Worm (Caenorhabditis elegans): ENCODE data around the gene C30H6.8.

The C30H6.8 gene

ce11 chrIV:17346599-17347218 lies 35.4 kb upstream of the C30H6.8 start, which contains the start of the genes clec-197 and clec-198 (continued):
- TF ChIP-seq rec-8 (tag; optimal IDR thresholded peaks at IDR 0.05) (no peak), let-607 (tag; optimal IDR thresholded peaks at IDR 0.05) (no peak)

ce11 chrIV:17351586-17351985 lies 30.5 kb upstream of the C30H6.8 start, which contains the start of gene clec-199:
Gene clec-199 (plus strand): TSS chrIV:17351886.
- TF ChIP-seq ceh-58 (GFP tag; IDR thresholded peaks at IDR 0.05) (no peak), C06A6.2 (GFP tag; conservative IDR thresholded peaks at IDR 0.05) (no peak), lsy-27 (tag; optimal IDR thresholded peaks at IDR 0.05; ENCODE audit: borderline replicate concordance, insufficient read depth) (no peak), B0035.1 (tag; optimal IDR thresholded peaks at IDR 0.05) (no peak), K12H6.12 (tag; optimal IDR thresholded peaks at IDR 0.05) (no peak), unc-62 (GFP tag; optimal IDR thresholded peaks at IDR 0.05) (no peak), F55B11.4 (tag; optimal IDR thresholded peaks at IDR 0.05; ENCODE audit: borderline replicate concordance, insufficient read depth) (no peak), rec-8 (tag; optimal IDR thresholded peaks at IDR 0.05) (no peak), him-1 (tag; optimal IDR thresholded peaks at IDR 0.05) (no peak), F37B4.10 (GFP tag; IDR thresholded peaks at IDR 0.05) (no peak)

DNA sequence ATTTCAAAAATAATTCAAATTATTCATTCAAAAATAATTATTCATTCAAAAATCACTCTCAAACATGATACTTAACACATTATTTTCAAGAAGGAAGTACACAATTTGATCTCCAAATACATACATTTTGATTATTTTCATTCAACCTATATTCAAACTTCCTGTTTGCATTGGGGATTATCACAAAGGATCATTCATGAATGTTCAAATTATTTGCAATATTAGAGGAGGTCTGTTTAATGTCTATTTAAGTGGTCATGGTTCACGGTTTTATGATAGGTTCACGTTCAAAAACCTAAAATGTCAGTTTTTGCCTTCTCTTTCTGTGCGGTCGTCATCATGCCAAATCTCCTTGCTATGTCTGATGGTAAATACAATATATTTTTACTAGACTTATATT lies 21.0 kb upstream of the C30H6.8 start, which contains the start of gene clec-202:
TSS of gene clec-202 (plus strand) at position 301 of the 400 bp plus-strand sequence.
- no peak for TF ChIP-seq hmg-1.2 (GFP tag; IDR thresholded peaks at IDR 0.05)
- TF ChIP-seq B0336.3 (GFP tag; IDR thresholded peaks at IDR 0.05) = no peak
- TF ChIP-seq F22D6.2 (tag; optimal IDR thresholded peaks at IDR 0.05) = no peak
- TF ChIP-seq ama-1 (optimal IDR thresholded peaks at IDR 0.05) = no peak
- TF ChIP-seq ama-1 (GFP tag; optimal IDR thresholded peaks at IDR 0.05) = no peak
- no peak for TF ChIP-seq chd-7 (tag; optimal IDR thresholded peaks at IDR 0.05)
- TF ChIP-seq lin-26 (GFP tag; IDR thresholded peaks at IDR 0.05) = no peak
- no peak for TF ChIP-seq Y67H2A.10 (GFP tag; conservative IDR thresholded peaks at IDR 0.05)
- TF ChIP-seq sdz-38 (tag; optimal IDR thresholded peaks at IDR 0.05) = no peak
- no peak for TF ChIP-seq aptf-3 (GFP tag; IDR thresholded peaks at IDR 0.05)
- TF ChIP-seq ztf-26 (tag; optimal IDR thresholded peaks at IDR 0.05) = no peak
- no peak for TF ChIP-seq pha-4 (tag; optimal IDR thresholded peaks at IDR 0.05)
- no peak for TF ChIP-seq C06A6.2 (GFP tag; conservative IDR thresholded peaks at IDR 0.05)
- no peak for TF ChIP-seq rpc-1 (optimal IDR thresholded peaks at IDR 0.05)
- no peak for TF ChIP-seq rpc-1 (tag; optimal IDR thresholded peaks at IDR 0.05)
- no peak for TF ChIP-seq ZK185.1 (tag; optimal IDR thresholded peaks at IDR 0.05; ENCODE audit: poor library complexity, severe bottlenecking)
- TF ChIP-seq gei-17 (GFP tag; optimal IDR thresholded peaks at IDR 0.05) = no peak

ce11 chrIV:17367294-17367693 lies 14.8 kb upstream of the C30H6.8 start, which contains the start of gene zipt-17:
Gene zipt-17 (minus strand): TSS chrIV:17367394.
- TF ChIP-seq dpff-1 (tag; optimal IDR thresholded peaks at IDR 0.05) = no peak
- no peak for TF ChIP-seq C06A6.2 (GFP tag; conservative IDR thresholded peaks at IDR 0.05)
- TF ChIP-seq ceh-27 (GFP tag; optimal IDR thresholded peaks at IDR 0.05) = no peak
- no peak for TF ChIP-seq somi-1 (GFP tag; optimal IDR thresholded peaks at IDR 0.05)

DNA sequence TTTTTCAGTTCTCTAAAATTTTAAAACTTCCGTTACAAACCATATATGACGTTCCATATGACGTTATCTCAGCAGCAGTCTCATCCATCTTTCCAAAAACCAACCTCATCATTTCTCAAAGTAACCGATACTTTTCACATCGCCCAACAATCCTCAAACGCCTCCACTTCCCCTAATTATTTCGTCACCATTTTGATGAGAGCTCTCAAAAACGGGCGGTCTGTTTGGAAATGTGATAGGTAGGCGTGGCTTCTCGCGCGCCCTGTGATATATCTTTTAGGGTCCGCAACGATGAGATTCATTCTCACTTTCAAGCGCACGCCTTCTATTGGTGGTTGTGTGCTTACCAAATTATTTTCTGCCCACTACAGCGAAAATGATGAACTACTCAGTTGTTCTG lies 13.8 kb upstream of the C30H6.8 start, which contains the start of gene trh-1:
TSS of gene trh-1 (plus strand) at position 301 of the 400 bp plus-strand sequence.
- TF ChIP-seq chd-7 (tag; optimal IDR thresholded peaks at IDR 0.05) = no peak
- TF ChIP-seq bed-2 (GFP tag; IDR thresholded peaks at IDR 0.05) = no peak
- TF ChIP-seq fkh-3 (tag; optimal IDR thresholded peaks at IDR 0.05) = no peak
- no peak for TF ChIP-seq attf-5 (GFP tag; optimal IDR thresholded peaks at IDR 0.05)
- TF ChIP-seq bed-1 (GFP tag; IDR thresholded peaks at IDR 0.05) = no peak
- TF ChIP-seq let-526 (GFP tag; IDR thresholded peaks at IDR 0.05) = no peak
- TF ChIP-seq ama-1 (optimal IDR thresholded peaks at IDR 0.05) = no peak
- no peak for TF ChIP-seq ama-1 (GFP tag; optimal IDR thresholded peaks at IDR 0.05)
- no peak for TF ChIP-seq pha-4 (tag; optimal IDR thresholded peaks at IDR 0.05)
- TF ChIP-seq nfya-1 (tag; optimal IDR thresholded peaks at IDR 0.05; ENCODE audit: borderline replicate concordance, insufficient read depth) = no peak
- no peak for TF ChIP-seq F52B5.7 (tag; optimal IDR thresholded peaks at IDR 0.05)
- no peak for TF ChIP-seq efl-1 (GFP tag; optimal IDR thresholded peaks at IDR 0.05)
- no peak for TF ChIP-seq atf-7 (tag; optimal IDR thresholded peaks at IDR 0.05)
- no peak for TF ChIP-seq ZK185.1 (tag; optimal IDR thresholded peaks at IDR 0.05; ENCODE audit: poor library complexity, severe bottlenecking)
- TF ChIP-seq sptf-2 (GFP tag; optimal IDR thresholded peaks at IDR 0.05) = no peak
- no peak for TF ChIP-seq snpc-4 (GFP tag; optimal IDR thresholded peaks at IDR 0.05)
- TF ChIP-seq snpc-4 (tag; optimal IDR thresholded peaks at IDR 0.05) = no peak
